Fruit fly (Drosophila melanogaster): ENCODE data around the gene IscU.

DNA sequence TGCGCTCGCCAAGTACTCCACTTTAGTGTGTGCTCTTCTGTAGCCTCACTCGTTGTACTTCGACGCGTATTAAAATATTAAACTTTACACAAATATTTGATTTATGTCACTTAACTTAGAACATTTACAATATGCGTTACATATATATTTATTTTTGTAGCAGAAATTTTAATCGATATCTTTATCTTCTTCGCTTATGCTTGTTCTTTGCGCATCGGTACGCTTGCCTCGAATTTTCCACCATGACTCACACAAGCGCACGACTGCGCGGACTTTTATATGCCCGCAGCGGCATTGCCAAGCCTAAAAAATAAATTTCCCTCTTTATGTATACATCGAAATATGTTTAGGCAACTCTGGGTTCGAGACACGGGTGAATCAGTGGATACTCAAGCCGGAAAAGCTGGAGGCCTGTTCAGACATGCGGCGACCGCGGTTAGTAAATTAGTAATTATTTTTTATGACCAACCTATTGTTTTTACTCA lies 3.5 kb downstream of the IscU start, which contains the start of gene aqz:
- no peak for TF ChIP-seq CG8478 (optimal IDR thresholded peaks at IDR 0.05)
- no peak for TF ChIP-seq psq (optimal IDR thresholded peaks at IDR 0.05)

Measured in whole organism.